Worm (Caenorhabditis elegans): ENCODE results near the gene C09B8.8.

The C09B8.8 gene

DNA sequence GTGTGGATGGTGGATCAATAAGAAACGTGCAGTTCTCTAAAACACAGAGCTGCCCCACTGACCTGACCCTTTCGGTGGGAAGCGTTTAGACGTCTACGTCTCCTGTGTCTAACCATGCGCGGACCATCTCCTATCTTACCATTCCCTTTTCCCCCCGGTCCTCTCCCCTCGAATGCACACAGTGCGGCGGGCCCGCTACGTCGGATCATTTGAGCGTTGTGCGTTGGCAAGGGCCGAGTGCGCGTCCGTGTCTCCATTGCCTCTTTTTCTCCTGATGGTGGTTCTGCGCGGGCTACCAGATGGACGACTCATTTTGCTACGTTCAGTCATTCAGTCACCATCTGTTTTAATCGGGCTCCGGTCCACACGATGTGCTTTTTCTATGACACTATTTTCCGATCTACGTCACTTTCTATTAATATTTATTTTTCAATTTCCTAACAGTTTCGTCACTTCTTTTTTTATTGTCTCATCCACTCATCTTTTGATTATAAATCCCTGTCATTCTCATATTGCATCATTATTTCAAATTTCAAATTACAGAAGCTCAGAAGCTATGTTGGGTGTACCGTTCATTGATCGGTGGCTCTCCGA, 19.6 kb upstream of the C09B8.8 start, which contains the start of gene inx-3 (continued):
- TF ChIP-seq ztf-26 (tag; optimal IDR thresholded peaks at IDR 0.05) = no peak
- TF ChIP-seq lin-26 (GFP tag; IDR thresholded peaks at IDR 0.05) = no peak
- TF ChIP-seq aptf-2 (GFP tag; conservative IDR thresholded peaks at IDR 0.05) = peak; percentile 48
- no peak for TF ChIP-seq atf-7 (tag; optimal IDR thresholded peaks at IDR 0.05)
- TF ChIP-seq hmg-1.2 (GFP tag; IDR thresholded peaks at IDR 0.05) = peak; percentile 33; the same call in 1 of the 2 replicates
- peak; percentile 32; the same call in 1 of the 2 replicates for TF ChIP-seq madf-6 (GFP tag; IDR thresholded peaks at IDR 0.05)

DNA sequence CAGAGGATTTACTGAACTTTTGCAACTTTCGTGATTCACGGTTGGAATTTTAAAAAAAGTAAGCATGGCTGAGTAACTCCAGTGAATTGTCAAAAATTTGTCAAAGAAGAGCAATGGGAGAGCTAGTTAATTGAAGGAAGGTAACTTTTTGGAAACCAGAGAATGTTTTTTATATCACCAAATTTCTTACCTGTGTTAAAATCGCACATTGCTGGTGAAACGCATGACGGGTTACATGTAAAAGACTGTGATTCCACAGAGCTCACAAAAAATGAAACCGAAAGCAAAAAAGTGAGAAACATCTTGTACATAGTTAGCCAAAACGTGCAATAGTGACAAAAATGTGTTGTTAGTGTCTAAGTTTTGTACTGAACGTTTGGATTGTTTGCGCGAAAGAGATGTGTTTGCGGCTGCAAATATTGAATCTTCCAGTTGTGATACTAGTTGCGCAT, 16.2 kb upstream of the C09B8.8 start, which contains the start of gene F22F4.9:
Gene F22F4.9, minus strand, starts transcription at position 402 of the 452 bp plus-strand sequence.
- TF ChIP-seq egl-44 (GFP tag; IDR thresholded peaks at IDR 0.05) = no peak
- TF ChIP-seq madf-8 (GFP tag; conservative IDR thresholded peaks at IDR 0.05) = no peak
- TF ChIP-seq T26A5.8 (tag; optimal IDR thresholded peaks at IDR 0.05) = no peak
- TF ChIP-seq Y79H2A.3 (GFP tag; conservative IDR thresholded peaks at IDR 0.05) = no peak
- no peak for TF ChIP-seq unc-130 (GFP tag; optimal IDR thresholded peaks at IDR 0.05)
- no peak for TF ChIP-seq ztf-26 (tag; optimal IDR thresholded peaks at IDR 0.05)
- TF ChIP-seq F33H1.4 (GFP tag; IDR thresholded peaks at IDR 0.05) = no peak
- TF ChIP-seq atf-7 (tag; optimal IDR thresholded peaks at IDR 0.05) = no peak
- TF ChIP-seq ztf-18 (tag; optimal IDR thresholded peaks at IDR 0.05) = no peak

DNA sequence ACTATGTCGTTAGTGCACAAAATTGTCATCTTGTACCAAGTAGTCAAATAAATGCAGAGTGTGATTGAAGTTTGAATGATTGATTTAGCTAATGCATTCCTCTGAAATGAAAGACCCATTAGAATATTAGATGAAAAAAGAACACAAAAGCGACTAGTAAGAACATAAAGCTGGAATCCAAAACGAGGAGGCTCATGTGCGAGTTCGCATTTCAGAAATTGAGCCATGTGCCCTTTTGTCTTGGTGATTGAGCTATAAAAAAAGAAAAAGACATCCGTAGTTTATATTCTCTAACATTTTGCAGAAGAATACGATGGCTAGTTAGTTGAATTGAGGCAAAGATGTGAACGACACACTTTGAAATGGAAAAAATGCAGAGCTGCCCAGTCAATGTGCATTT, 13.9 kb upstream of the C09B8.8 start, which contains the start of gene F22F4.4:
Gene F22F4.4, minus strand, starts transcription at position 101 of the 400 bp plus-strand sequence.
- TF ChIP-seq egl-44 (GFP tag; IDR thresholded peaks at IDR 0.05) = no peak
- no peak for TF ChIP-seq ZK185.1 (tag; optimal IDR thresholded peaks at IDR 0.05; ENCODE audit: poor library complexity, severe bottlenecking)
- no peak for TF ChIP-seq tbp1 (GFP tag; optimal IDR thresholded peaks at IDR 0.05)
- TF ChIP-seq ztf-22 (GFP tag; optimal IDR thresholded peaks at IDR 0.05) = no peak

DNA sequence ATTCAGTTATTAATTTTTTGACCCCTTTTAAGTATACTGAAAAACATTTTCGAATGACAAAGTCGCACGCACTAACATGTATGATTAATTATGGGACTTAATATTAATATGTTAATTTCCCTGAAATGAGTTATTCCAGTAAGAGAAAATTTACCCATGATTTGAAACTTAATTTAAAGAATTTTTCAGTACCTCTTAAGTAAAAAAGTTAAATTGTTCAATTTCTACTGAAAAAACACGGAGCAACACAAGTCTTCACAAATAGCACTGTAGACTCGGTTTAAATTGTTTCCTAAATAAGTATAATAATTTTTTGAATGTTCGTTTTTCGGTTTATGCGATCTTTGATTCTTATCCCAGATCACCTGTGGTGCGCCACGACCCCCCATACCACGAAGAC, 12.8 kb upstream of the C09B8.8 start:
- TF ChIP-seq madf-6 (GFP tag; IDR thresholded peaks at IDR 0.05) (no peak), ztf-26 (tag; optimal IDR thresholded peaks at IDR 0.05) (no peak), zfh-2 (GFP tag; conservative IDR thresholded peaks at IDR 0.05) (no peak), F37B4.10 (GFP tag; IDR thresholded peaks at IDR 0.05) (no peak), Y56A3A.18 (GFP tag; IDR thresholded peaks at IDR 0.05) (no peak), nhr-120 (GFP tag; IDR thresholded peaks at IDR 0.05) (no peak), mcd-1 (GFP tag; IDR thresholded peaks at IDR 0.05) (no peak), rec-8 (tag; optimal IDR thresholded peaks at IDR 0.05) (no peak), tbp1 (GFP tag; optimal IDR thresholded peaks at IDR 0.05) (no peak), unc-130 (GFP tag; optimal IDR thresholded peaks at IDR 0.05) (no peak), nhr-27 (tag; optimal IDR thresholded peaks at IDR 0.05) (no peak), zim-3 (tag; optimal IDR thresholded peaks at IDR 0.05) (no peak), T07F8.4 (tag; optimal IDR thresholded peaks at IDR 0.05) (no peak), hrde-1 (tag; optimal IDR thresholded peaks at IDR 0.05; ENCODE audit: borderline replicate concordance) (no peak), B0261.1 (tag; optimal IDR thresholded peaks at IDR 0.05) (no peak), attf-5 (GFP tag; optimal IDR thresholded peaks at IDR 0.05) (no peak), ets-4 (GFP tag; optimal IDR thresholded peaks at IDR 0.05) (no peak)

DNA sequence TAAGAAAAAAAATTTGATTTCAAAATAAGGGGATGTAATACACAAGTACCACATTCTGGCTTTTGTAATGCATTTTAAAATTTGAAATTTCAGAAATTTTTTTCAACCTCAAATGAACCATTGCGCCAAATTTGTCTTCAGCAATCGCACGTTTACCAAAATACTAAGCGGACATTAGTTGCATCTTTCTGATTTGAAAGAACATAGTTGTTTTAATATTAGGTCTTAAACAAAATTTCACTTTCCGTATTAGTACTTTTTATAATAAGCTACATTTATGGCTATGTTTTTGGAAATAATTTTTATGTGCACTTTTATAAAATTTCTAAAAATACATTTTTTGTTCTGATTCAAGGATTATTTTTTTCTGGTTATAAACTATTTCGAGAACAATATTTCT, 11.4 kb upstream of the C09B8.8 start, which contains the start of gene sups-1:
Gene sups-1, plus strand, starts transcription at position 301 of the 400 bp plus-strand sequence.
- TF ChIP-seq die-1 (tag; optimal IDR thresholded peaks at IDR 0.05) (no peak), ceh-58 (GFP tag; IDR thresholded peaks at IDR 0.05) (no peak), rec-8 (tag; optimal IDR thresholded peaks at IDR 0.05) (no peak), repo-1 (tag; optimal IDR thresholded peaks at IDR 0.05) (no peak), F55B11.4 (tag; optimal IDR thresholded peaks at IDR 0.05; ENCODE audit: borderline replicate concordance, insufficient read depth) (no peak), ztf-6 (GFP tag; IDR thresholded peaks at IDR 0.05) (no peak), rcor-1 (GFP tag; IDR thresholded peaks at IDR 0.05) (no peak), ets-4 (GFP tag; optimal IDR thresholded peaks at IDR 0.05) (no peak), bed-1 (GFP tag; IDR thresholded peaks at IDR 0.05) (no peak), B0336.3 (GFP tag; IDR thresholded peaks at IDR 0.05) (no peak), madf-8 (GFP tag; conservative IDR thresholded peaks at IDR 0.05) (no peak)
